Fruit fly (Drosophila melanogaster): ENCODE results near the gene lqfR.

lqfR gene

dm6 chr3R:22368777-22369214 lies 42.3 kb upstream of the lqfR start:
- TF ChIP-seq vri (GFP tag; optimal IDR thresholded peaks at IDR 0.05): peak; percentile 2
- peak; percentile 60 for TF ChIP-seq Eip75B (GFP tag; optimal IDR thresholded peaks at IDR 0.05)
- peak; percentile 68 for TF ChIP-seq OdsH (GFP tag; optimal IDR thresholded peaks at IDR 0.05)
- peak; percentile 23 for TF ChIP-seq CG7368 (GFP tag; optimal IDR thresholded peaks at IDR 0.05)
- TF ChIP-seq CG6163 (GFP tag; IDR thresholded peaks at IDR 0.05): peak; percentile 62
- TF ChIP-seq acj6 (GFP tag; optimal IDR thresholded peaks at IDR 0.05): peak; percentile 72
- TF ChIP-seq CG6854 (GFP tag; optimal IDR thresholded peaks at IDR 0.05): no peak
- TF ChIP-seq CG8119 (GFP tag; IDR thresholded peaks at IDR 0.05): peak; percentile 79
- TF ChIP-seq Hr38 (GFP tag; optimal IDR thresholded peaks at IDR 0.05): no peak
- peak; percentile 58 for TF ChIP-seq achi (GFP tag; optimal IDR thresholded peaks at IDR 0.05)
- peak; percentile 37 for TF ChIP-seq Hr39 (GFP tag; optimal IDR thresholded peaks at IDR 0.05)
- TF ChIP-seq topi (GFP tag; optimal IDR thresholded peaks at IDR 0.05): peak; percentile 43
- TF ChIP-seq CG31627 (GFP tag; optimal IDR thresholded peaks at IDR 0.05): peak; percentile 46
- TF ChIP-seq eg (GFP tag; IDR thresholded peaks at IDR 0.05): peak; percentile 89
- peak; percentile 60 for TF ChIP-seq CG3919 (GFP tag; optimal IDR thresholded peaks at IDR 0.05)
- TF ChIP-seq Met (GFP tag; optimal IDR thresholded peaks at IDR 0.05): peak; percentile 66
- TF ChIP-seq CG8319 (GFP tag; optimal IDR thresholded peaks at IDR 0.05): peak; percentile 48
- peak; percentile 2 for TF ChIP-seq CG11902 (GFP tag; optimal IDR thresholded peaks at IDR 0.05)
- peak; percentile 52 for TF ChIP-seq CG8632 (GFP tag; optimal IDR thresholded peaks at IDR 0.05)
- no peak for TF ChIP-seq CG6808 (GFP tag; optimal IDR thresholded peaks at IDR 0.05)
- TF ChIP-seq CG3032 (tag; optimal IDR thresholded peaks at IDR 0.05): peak; percentile 39
- peak; percentile 51 for TF ChIP-seq lz (GFP tag; optimal IDR thresholded peaks at IDR 0.05)
- TF ChIP-seq CG15336 (GFP tag; IDR thresholded peaks at IDR 0.05): peak; percentile 82
- TF ChIP-seq dac (GFP tag; optimal IDR thresholded peaks at IDR 0.05): no peak
- peak; percentile 44 for TF ChIP-seq fd59A (GFP tag; optimal IDR thresholded peaks at IDR 0.05)
- peak; percentile 54 for TF ChIP-seq Hr4 (GFP tag; optimal IDR thresholded peaks at IDR 0.05)
- TF ChIP-seq Ets21C (GFP tag; optimal IDR thresholded peaks at IDR 0.05): no peak
- TF ChIP-seq CG10669 (GFP tag; optimal IDR thresholded peaks at IDR 0.05): peak; percentile 39
- TF ChIP-seq cyc (GFP tag; optimal IDR thresholded peaks at IDR 0.05): peak; percentile 50
- peak; percentile 64 for TF ChIP-seq net (GFP tag; optimal IDR thresholded peaks at IDR 0.05)
- no peak for TF ChIP-seq CG9139 (GFP tag; optimal IDR thresholded peaks at IDR 0.05)
- TF ChIP-seq CG11762 (GFP tag; optimal IDR thresholded peaks at IDR 0.05; ENCODE audit: insufficient read depth): peak; percentile 13
- no peak for TF ChIP-seq ss (GFP tag; optimal IDR thresholded peaks at IDR 0.05)
- peak; percentile 62 for TF ChIP-seq CG10631 (GFP tag; optimal IDR thresholded peaks at IDR 0.05)
- no peak for TF ChIP-seq CG6276 (GFP tag; optimal IDR thresholded peaks at IDR 0.05)
- peak; percentile 36 for TF ChIP-seq Eip93F (GFP tag; optimal IDR thresholded peaks at IDR 0.05)
- TF ChIP-seq CG34406 (GFP tag; optimal IDR thresholded peaks at IDR 0.05): peak; percentile 53
- no peak for TF ChIP-seq Smox (GFP tag; optimal IDR thresholded peaks at IDR 0.05)
- peak; percentile 89 for TF ChIP-seq Eip78C (GFP tag)
- TF ChIP-seq CG4318 (GFP tag; optimal IDR thresholded peaks at IDR 0.05): no peak
- peak; percentile 67 for TF ChIP-seq CG32006 (GFP tag; optimal IDR thresholded peaks at IDR 0.05)
- TF ChIP-seq salr (GFP tag; optimal IDR thresholded peaks at IDR 0.05): no peak
- peak; percentile 56 for TF ChIP-seq CG6792 (GFP tag; optimal IDR thresholded peaks at IDR 0.05)
- TF ChIP-seq dsx (GFP tag; optimal IDR thresholded peaks at IDR 0.05; ENCODE audit: poor library complexity, severe bottlenecking): peak; percentile 5
- no peak for TF ChIP-seq pdm3 (GFP tag; optimal IDR thresholded peaks at IDR 0.05)
- no peak for TF ChIP-seq Blimp-1 (GFP tag; optimal IDR thresholded peaks at IDR 0.05)
- TF ChIP-seq CG16779 (tag; optimal IDR thresholded peaks at IDR 0.05): no peak
- TF ChIP-seq Ets96B (tag; optimal IDR thresholded peaks at IDR 0.05): peak; percentile 42
- peak; percentile 61 for TF ChIP-seq Gug (GFP tag; IDR thresholded peaks at IDR 0.05)
- TF ChIP-seq Lpt (GFP tag; optimal IDR thresholded peaks at IDR 0.05): peak; percentile 53
- TF ChIP-seq Sox14 (GFP tag; optimal IDR thresholded peaks at IDR 0.05): peak; percentile 38
- peak; percentile 75 for TF ChIP-seq esn (GFP tag; optimal IDR thresholded peaks at IDR 0.05)
